Worm (Caenorhabditis elegans) whole organism, L1 larva: Measurements from ENCODE around the gene F09B12.7.

Experiments
- aly-2 ChIP-seq: fragments of 150-350 bp; optimal IDR thresholded peaks from 2 replicates; lab custom pipeline; 2014; ENCODE audit warnings: missing biosample characterization, missing genetic modification characterization
- blmp-1 ChIP-seq: fragments of 150-350 bp; optimal IDR thresholded peaks from 2 replicates; lab custom pipeline; 2014; ENCODE audit warnings: missing biosample characterization, missing genetic modification characterization
- ceh-63 ChIP-seq: fragments of 200-800 bp; sonication (Bioruptor generic); optimal IDR thresholded peaks from 2 replicates; lab custom pipeline; 2018; ENCODE audit warnings: mild to moderate bottlenecking, missing genetic modification characterization, missing compliant biosample characterization
- ceh-8 ChIP-seq: fragments of 200-800 bp; sonication (Bioruptor generic); optimal IDR thresholded peaks from 2 replicates; lab custom pipeline; 2018; ENCODE audit warnings: mild to moderate bottlenecking, missing genetic modification characterization, moderate library complexity, missing compliant biosample characterization
- ces-1 ChIP-seq: fragments of 150-350 bp; optimal IDR thresholded peaks from 2 replicates; lab custom pipeline; 2014; ENCODE audit warnings: missing biosample characterization, missing genetic modification reagents, missing genetic modification characterization
- efl-1 ChIP-seq, 4 experiments: fragments of 150-350 bp; optimal IDR thresholded peaks in 3 of 4; peaks in 1 of 4; 1 replicate in 1 of 4; 2 replicates in 3 of 4; lab custom pipeline; 2014; ENCODE audit warnings: missing biosample characterization in 2 of 4, missing genetic modification characterization in 2 of 4, missing genetic modification reagents in 2 of 4
- elt-3 ChIP-seq, 6 experiments: fragments of 150-350 bp in 1 of 6; sonication (generic microtip); optimal IDR thresholded peaks; 2 replicates each; lab custom pipeline; 2017 to 2018; ENCODE audit warnings: missing biosample characterization in 6 of 6, missing genetic modification characterization in 6 of 6, inconsistent platforms in 1 of 6
- fkh-8 ChIP-seq: sonication (generic microtip); optimal IDR thresholded peaks from 2 replicates; lab custom pipeline; 2016; ENCODE audit warnings: mild to moderate bottlenecking, missing genetic modification characterization, missing compliant biosample characterization
- fos-1 ChIP-seq: fragments of 150-350 bp; optimal IDR thresholded peaks from 2 replicates; lab custom pipeline; 2014; ENCODE audit warnings: missing biosample characterization, missing genetic modification characterization
- grh-1 ChIP-seq: fragments of 200-800 bp; sonication (Bioruptor generic); IDR thresholded peaks from 2 replicates; pipeline ENCODE4 v1.3.6; 2022; ENCODE audit warnings: missing genetic modification reagents, missing genetic modification characterization, missing compliant biosample characterization
- isw-1 ChIP-seq: fragments of 200-800 bp; sonication (Bioruptor generic); IDR thresholded peaks from 2 replicates; pipeline ENCODE4 v1.3.6; 2022; ENCODE audit warnings: missing genetic modification characterization, missing compliant biosample characterization
- lin-13 ChIP-seq: fragments of 150-350 bp; optimal IDR thresholded peaks from 2 replicates; lab custom pipeline; 2014; ENCODE audit warnings: missing biosample characterization, missing genetic modification reagents, missing genetic modification characterization
- lin-14 ChIP-seq: fragments of 200-800 bp; sonication (Bioruptor generic); optimal IDR thresholded peaks from 2 replicates; lab custom pipeline; 2018; ENCODE audit warnings: mild to moderate bottlenecking, missing genetic modification characterization, moderate library complexity, missing compliant biosample characterization
- lin-15B ChIP-seq: fragments of 150-350 bp; sonication (generic microtip); optimal IDR thresholded peaks from 3 replicates; lab custom pipeline; 2014; ENCODE audit warnings: missing biosample characterization, missing genetic modification characterization
- lin-39 ChIP-seq: fragments of 150-350 bp; optimal IDR thresholded peaks from 2 replicates; lab custom pipeline; 2014; ENCODE audit warnings: missing biosample characterization, missing genetic modification reagents, missing genetic modification characterization
- lir-3 ChIP-seq: sonication (generic microtip); optimal IDR thresholded peaks from 2 replicates; lab custom pipeline; 2016; ENCODE audit warnings: mild to moderate bottlenecking, missing genetic modification characterization, moderate library complexity, missing compliant biosample characterization; ENCODE audit not compliant: poor library complexity
- mab-9 ChIP-seq: fragments of 200-800 bp; sonication (Bioruptor generic); IDR thresholded peaks from 2 replicates; pipeline ENCODE4 v1.3.6; 2022; ENCODE audit warnings: missing genetic modification reagents, missing genetic modification characterization, missing compliant biosample characterization
- mef-2 ChIP-seq: fragments of 150-350 bp; optimal IDR thresholded peaks from 2 replicates; lab custom pipeline; 2014; ENCODE audit warnings: missing biosample characterization, missing genetic modification characterization
- mep-1 ChIP-seq: fragments of 150-350 bp; optimal IDR thresholded peaks from 2 replicates; lab custom pipeline; 2014; ENCODE audit warnings: missing biosample characterization, missing genetic modification characterization
- nhr-19 ChIP-seq: fragments of 200-800 bp; sonication (Bioruptor generic); conservative IDR thresholded peaks from 2 replicates; pipeline ENCODE4 v1.3.6; 2022; ENCODE audit warnings: missing genetic modification characterization, missing compliant biosample characterization
- nhr-237 ChIP-seq: fragments of 150-350 bp; optimal IDR thresholded peaks from 2 replicates; lab custom pipeline; 2014; ENCODE audit warnings: missing biosample characterization, missing genetic modification characterization
- nhr-47 ChIP-seq: sonication (generic microtip); optimal IDR thresholded peaks from 2 replicates; lab custom pipeline; 2016; ENCODE audit warnings: mild to moderate bottlenecking, missing genetic modification characterization, moderate library complexity, missing compliant biosample characterization
- nhr-71 ChIP-seq: sonication (generic microtip); optimal IDR thresholded peaks from 2 replicates; lab custom pipeline; 2016; ENCODE audit warnings: mild to moderate bottlenecking, missing genetic modification characterization, moderate library complexity, missing compliant biosample characterization
- pqm-1 ChIP-seq: sonication (generic microtip); optimal IDR thresholded peaks from 3 replicates; lab custom pipeline; 2017; ENCODE audit warnings: missing biosample characterization, missing genetic modification characterization
- snpc-4 ChIP-seq: fragments of 150-350 bp; optimal IDR thresholded peaks from 2 replicates; lab custom pipeline; 2014; ENCODE audit warnings: missing biosample characterization, missing genetic modification characterization
- sptf-1 ChIP-seq: fragments of 150-350 bp; optimal IDR thresholded peaks from 2 replicates; lab custom pipeline; 2014; ENCODE audit warnings: missing biosample characterization, missing genetic modification characterization
- tbx-2 ChIP-seq: sonication (generic microtip); optimal IDR thresholded peaks from 2 replicates; lab custom pipeline; 2016; ENCODE audit warnings: missing genetic modification characterization, missing compliant biosample characterization
- unc-130 ChIP-seq: fragments of 150-350 bp; optimal IDR thresholded peaks from 2 replicates; lab custom pipeline; 2017; ENCODE audit warnings: missing biosample characterization, missing genetic modification characterization, inconsistent platforms
- unc-62 ChIP-seq: fragments of 150-350 bp; optimal IDR thresholded peaks from 2 replicates; lab custom pipeline; 2014; ENCODE audit warnings: missing biosample characterization, missing genetic modification reagents, missing genetic modification characterization
- xbp-1 ChIP-seq: sonication (generic microtip); optimal IDR thresholded peaks from 2 replicates; lab custom pipeline; 2016; ENCODE audit warnings: missing genetic modification characterization, missing compliant biosample characterization

Gene F09B12.7

ce11 chrX:15127338-15127737 lies 32.5 kb upstream of the F09B12.7 start:
- TF ChIP-seq nhr-47 (tag; lab: Kevin White, UChicago) (no peak), fkh-8 (tag; lab: Kevin White, UChicago) (no peak), lin-14 (no peak), lin-13 (GFP tag; lab: Kevin White, UChicago) (no peak), mep-1 (tag; lab: Kevin White, UChicago) (no peak), ceh-63 (GFP tag; lab: Kevin White, UChicago) (no peak), lin-15B (no peak), isw-1 (GFP tag; lab: Robert Waterston, UW) (no peak)

DNA sequence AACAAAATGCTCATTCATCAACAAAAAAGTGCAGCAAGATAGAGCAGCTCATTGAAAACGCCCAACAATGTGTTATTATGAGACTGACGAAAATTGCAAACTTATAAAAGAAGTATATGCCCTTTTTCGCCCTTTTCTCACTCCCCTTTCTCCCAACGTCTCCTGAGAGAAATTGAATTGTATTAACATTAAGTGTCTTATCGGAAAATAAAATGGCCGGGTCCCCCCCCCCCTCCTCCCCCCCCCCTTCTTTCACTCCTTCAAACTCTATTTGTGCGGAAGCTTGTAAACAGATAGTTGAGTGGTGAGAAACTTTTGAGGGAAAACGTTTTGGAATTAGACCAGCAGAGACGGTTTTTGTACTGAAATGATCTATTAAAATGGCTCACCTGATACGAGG lies 31.9 kb upstream of the F09B12.7 start:
- no peak for TF ChIP-seq tbx-2 (tag; lab: Kevin White, UChicago)
- TF ChIP-seq ceh-8 (GFP tag; lab: Kevin White, UChicago), result peak; percentile 20
- TF ChIP-seq lin-14, result peak; percentile 54
- TF ChIP-seq, all 84 proteins: peak for 2

DNA sequence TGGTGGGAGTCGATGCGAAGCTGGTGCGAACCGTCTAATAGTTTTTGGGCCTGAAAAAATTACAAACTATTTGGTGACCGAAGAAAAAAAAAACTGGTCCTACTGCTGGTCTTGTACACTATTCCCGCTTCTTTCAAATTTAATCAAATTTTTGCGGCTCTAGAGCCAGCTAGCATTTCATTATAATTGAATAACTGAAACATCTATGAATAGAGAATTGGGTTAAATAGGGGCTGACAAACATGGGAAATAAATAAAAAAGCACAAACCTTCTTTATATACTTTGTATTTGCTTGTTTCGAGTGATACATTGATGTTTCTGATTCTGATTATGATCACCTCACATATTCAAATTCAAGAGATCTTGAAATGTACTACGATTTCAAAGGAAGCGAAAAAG lies 30.3 kb upstream of the F09B12.7 start:
- no peak for TF ChIP-seq elt-3 (tag; optimal IDR thresholded peaks at IDR 0.05; lab: Kevin White, UChicago)
- no peak for TF ChIP-seq unc-62 (GFP tag; lab: Kevin White, UChicago)
- TF ChIP-seq, all 84 proteins: peak for 0

DNA sequence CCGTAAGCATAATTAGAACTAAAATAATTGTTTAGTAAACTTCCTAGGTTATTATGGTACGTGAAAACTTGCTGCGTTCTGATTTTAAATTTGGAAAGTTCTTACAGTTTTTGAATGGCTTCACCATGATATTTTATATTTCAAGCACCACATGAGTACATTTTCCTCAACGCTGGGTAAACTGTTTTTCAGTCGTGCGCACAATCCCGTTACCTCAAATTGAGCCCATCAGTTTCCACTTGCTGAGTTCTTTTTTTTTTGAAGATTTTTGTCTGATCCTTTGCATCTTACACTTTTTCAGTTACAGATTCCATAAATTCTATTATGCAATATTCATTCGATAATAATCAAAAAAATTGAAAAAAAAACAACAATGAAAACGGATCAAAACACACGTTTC lies 25.7 kb upstream of the F09B12.7 start:
- TF ChIP-seq mef-2 (tag; lab: Kevin White, UChicago), result no peak

DNA sequence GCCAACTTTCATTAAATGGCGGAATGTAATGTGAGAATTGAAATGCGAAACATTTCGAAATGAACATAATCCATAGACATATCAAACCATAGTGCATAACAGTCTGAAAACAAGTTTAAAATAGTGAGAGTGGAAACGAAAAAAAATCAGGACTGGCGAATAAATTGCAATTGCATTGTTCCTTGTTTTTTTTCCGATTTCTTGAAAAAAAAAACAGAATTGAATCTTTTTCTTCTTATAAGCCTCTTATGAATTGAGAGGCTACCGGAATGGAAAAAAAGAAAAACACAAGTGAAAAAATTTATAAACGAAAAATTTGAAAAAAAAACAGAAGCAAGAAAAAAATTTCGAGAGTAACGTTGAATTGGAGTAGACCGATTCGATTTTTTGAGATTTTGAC lies 21.6 kb upstream of the F09B12.7 start, which contains the start of gene R07D5.2:
Gene R07D5.2, minus strand, starts transcription at position 101 of the 400 bp plus-strand sequence.
- no peak for TF ChIP-seq fos-1
- no peak for TF ChIP-seq nhr-71 (tag; lab: Kevin White, UChicago)
- TF ChIP-seq mab-9 (GFP tag; lab: Robert Waterston, UW), result no peak
- TF ChIP-seq pqm-1 (tag; lab: Kevin White, UChicago), result no peak
- no peak for TF ChIP-seq lir-3 (tag; lab: Kevin White, UChicago)
- no peak for TF ChIP-seq unc-130 (tag; lab: Kevin White, UChicago)
- no peak for TF ChIP-seq nhr-19 (GFP tag; lab: Robert Waterston, UW)
- TF ChIP-seq sptf-1, result no peak
- no peak for TF ChIP-seq nhr-237 (tag; lab: Kevin White, UChicago)
- TF ChIP-seq xbp-1 (tag; lab: Kevin White, UChicago), result no peak

DNA sequence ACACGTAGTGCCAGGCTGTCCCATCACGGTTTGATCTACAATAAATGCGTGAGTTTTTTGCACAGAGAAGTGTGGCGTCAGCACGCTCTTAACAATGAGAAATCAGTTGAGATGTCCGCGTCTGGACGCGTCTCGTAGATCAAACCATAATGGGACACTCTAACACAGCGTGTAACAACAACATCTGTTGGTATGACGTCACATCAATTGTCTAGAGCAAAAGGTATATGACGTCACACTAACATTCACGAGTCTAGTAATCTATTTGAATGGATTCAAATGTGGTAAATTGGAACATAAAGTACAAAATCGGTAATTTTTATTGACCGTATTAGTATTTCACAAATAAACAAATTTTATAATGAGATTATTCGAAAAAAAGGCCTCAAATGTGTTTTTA lies 20.9 kb upstream of the F09B12.7 start:
- TF ChIP-seq blmp-1, result no peak
- TF ChIP-seq aly-2, result no peak
- TF ChIP-seq pqm-1 (tag; lab: Kevin White, UChicago), result no peak
- TF ChIP-seq elt-3 (tag; optimal IDR thresholded peaks at IDR 0.05; lab: Kevin White, UChicago), result no peak
- TF ChIP-seq mef-2 (tag; lab: Kevin White, UChicago), result no peak
- no peak for TF ChIP-seq ces-1 (GFP tag; lab: Kevin White, UChicago)

DNA sequence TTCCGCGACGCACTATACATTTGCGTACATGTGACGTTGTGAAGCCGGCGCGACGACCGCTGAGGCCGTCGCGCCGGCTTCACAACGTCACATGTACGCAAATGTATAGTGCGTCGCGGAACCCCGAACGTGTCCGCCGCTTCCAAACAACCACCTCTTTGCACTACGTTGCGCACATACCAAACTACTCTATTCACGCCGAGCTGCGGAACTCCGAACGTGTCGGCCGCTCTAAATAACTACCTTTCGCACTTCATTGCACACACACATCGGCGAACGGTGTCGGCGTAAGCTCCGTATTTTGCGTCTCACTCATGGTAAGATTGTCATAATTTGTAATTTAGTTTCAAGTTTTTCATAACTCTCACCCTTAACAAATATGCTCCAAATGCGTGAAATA lies 17.3 kb upstream of the F09B12.7 start:
- no peak for TF ChIP-seq grh-1 (GFP tag; lab: Robert Waterston, UW)
- peak; percentile 5 for TF ChIP-seq snpc-4

DNA sequence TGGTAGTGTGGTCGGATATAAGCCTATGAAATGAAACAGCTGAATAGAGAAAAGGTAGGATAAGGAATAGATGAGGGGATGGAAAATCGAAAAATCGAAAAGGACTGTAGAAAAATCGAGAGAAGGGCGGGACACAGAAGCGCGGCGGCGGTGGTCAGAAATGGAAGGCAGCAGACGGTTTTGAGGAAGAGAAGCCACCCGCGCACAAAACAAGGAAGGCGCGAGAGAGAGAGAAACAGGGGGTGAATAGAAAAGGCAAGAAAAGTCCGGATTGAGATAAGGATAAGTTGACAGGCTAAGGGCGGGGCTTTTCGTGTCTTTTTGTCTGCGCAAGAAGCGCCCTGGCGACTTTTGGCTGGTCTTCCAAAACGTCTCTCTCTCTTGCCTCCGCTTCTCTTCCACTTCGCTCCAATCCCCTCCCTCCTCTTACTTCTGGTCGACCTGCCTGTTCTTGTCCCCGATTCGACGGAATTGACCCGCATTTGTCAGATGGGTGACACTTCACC lies 12.9 kb upstream of the F09B12.7 start, which contains the start of gene mlt-9:
Gene mlt-9, minus strand, starts transcription at position 51 of the 506 bp plus-strand sequence.
- TF ChIP-seq efl-1 (optimal IDR thresholded peaks at IDR 0.05; lab: Kevin White, UChicago) (no peak), efl-1 (GFP tag; optimal IDR thresholded peaks at IDR 0.05 in 1 of 2; lab: Kevin White, UChicago) (no peak), blmp-1 (peak; percentile 54), lin-39 (tag; lab: Kevin White, UChicago) (no peak), xbp-1 (tag; lab: Kevin White, UChicago) (no peak)
